Fruit fly (Drosophila melanogaster) whole organism, embryonic: ENCODE measurements around the gene fzo.

ENCODE experiments used
- Atf6 ChIP-seq: fragments of 200-800 bp; sonication (Bioruptor generic); IDR thresholded peaks from 2 replicates; pipeline ENCODE4 v1.3.6; 2022; ENCODE audit warnings: missing biosample characterization, missing genetic modification characterization
- Blimp-1 ChIP-seq: fragments of 200-800 bp; sonication (Bioruptor generic); optimal IDR thresholded peaks from 3 replicates; lab custom pipeline; 2018; ENCODE audit warnings: missing biosample characterization, missing genetic modification characterization, mild to moderate bottlenecking, moderate library complexity, missing genetic modification reagents
- CG10147 ChIP-seq: fragments of 200-800 bp; sonication (Bioruptor generic); optimal IDR thresholded peaks from 2 replicates; lab custom pipeline; 2019; ENCODE audit warnings: missing biosample characterization, mild to moderate bottlenecking, missing genetic modification characterization, moderate library complexity
- CG10654 ChIP-seq: fragments of 200-800 bp; sonication (Bioruptor generic); optimal IDR thresholded peaks from 2 replicates; lab custom pipeline; 2016; ENCODE audit warnings: missing biosample characterization, missing genetic modification characterization
- CG12744 ChIP-seq: fragments of 200-800 bp; sonication (Bioruptor generic); optimal IDR thresholded peaks from 2 replicates; lab custom pipeline; 2016; ENCODE audit warnings: missing biosample characterization, missing genetic modification characterization
- CG15514 ChIP-seq: fragments of 200-800 bp; sonication (Bioruptor generic); optimal IDR thresholded peaks from 3 replicates; lab custom pipeline; 2017; ENCODE audit warnings: missing biosample characterization, missing genetic modification characterization, mild to moderate bottlenecking, moderate library complexity, missing genetic modification reagents
- CG16815 ChIP-seq: fragments of 200-800 bp; sonication (Bioruptor generic); optimal IDR thresholded peaks from 3 replicates; lab custom pipeline; 2017; ENCODE audit warnings: missing biosample characterization, mild to moderate bottlenecking, missing genetic modification characterization
- CG17186 ChIP-seq: fragments of 200-800 bp; sonication (Bioruptor generic); optimal IDR thresholded peaks from 3 replicates; lab custom pipeline; 2017; ENCODE audit warnings: missing biosample characterization, missing genetic modification reagents, missing genetic modification characterization
- CG17612 ChIP-seq: fragments of 200-800 bp; sonication (Bioruptor generic); IDR thresholded peaks from 2 replicates; pipeline ENCODE4 v1.3.6; 2022; ENCODE audit warnings: missing biosample characterization, missing genetic modification characterization
- CG2678 ChIP-seq: fragments of 200-800 bp; sonication (Bioruptor generic); optimal IDR thresholded peaks from 3 replicates; lab custom pipeline; 2019; ENCODE audit warnings: missing biosample characterization, mild to moderate bottlenecking, missing genetic modification characterization, moderate library complexity
- CG30020 ChIP-seq: fragments of 200-800 bp; optimal IDR thresholded peaks from 2 replicates; lab custom pipeline; 2019; ENCODE audit warnings: missing biosample characterization, mild to moderate bottlenecking, missing genetic modification characterization, moderate library complexity
- CG3995 ChIP-seq: fragments of 200-800 bp; sonication (Bioruptor generic); optimal IDR thresholded peaks from 3 replicates; lab custom pipeline; 2016; ENCODE audit warnings: missing biosample characterization, missing genetic modification characterization
- CG4360 ChIP-seq: fragments of 200-800 bp; sonication (Bioruptor generic); IDR thresholded peaks from 2 replicates; pipeline ENCODE4 v1.3.6; 2022; ENCODE audit warnings: missing biosample characterization, missing genetic modification characterization
- CG4617 ChIP-seq: fragments of 200-800 bp; sonication (Bioruptor generic); optimal IDR thresholded peaks from 3 replicates; lab custom pipeline; 2016; ENCODE audit warnings: missing biosample characterization, missing genetic modification characterization, borderline replicate concordance
- CG8290 ChIP-seq, 3 experiments: fragments of 200-800 bp; sonication (Bioruptor generic); optimal IDR thresholded peaks; 2 replicates each; lab custom pipeline; 2016 to 2019; ENCODE audit warnings: missing biosample characterization in 3 of 3, missing genetic modification characterization in 3 of 3, mild to moderate bottlenecking in 2 of 3, moderate library complexity in 1 of 3
- CG9932 ChIP-seq: fragments of 200-800 bp; sonication (Bioruptor generic); IDR thresholded peaks from 2 replicates; pipeline ENCODE4 v1.3.6; 2022; ENCODE audit warnings: missing biosample characterization, missing genetic modification characterization
- ERR ChIP-seq: fragments of 200-800 bp; sonication (Bioruptor generic); optimal IDR thresholded peaks from 2 replicates; lab custom pipeline; 2016; ENCODE audit warnings: missing biosample characterization, missing genetic modification characterization
- Fer1 ChIP-seq: fragments of 200-800 bp; sonication (Bioruptor generic); optimal IDR thresholded peaks from 2 replicates; lab custom pipeline; 2017; ENCODE audit warnings: missing biosample characterization, mild to moderate bottlenecking, missing genetic modification characterization
- Gug ChIP-seq: fragments of 200-800 bp; sonication (Bioruptor generic); IDR thresholded peaks from 4 replicates; pipeline ENCODE4 v1.3.6; 2022; ENCODE audit warnings: missing biosample characterization, missing genetic modification characterization
- Hmx ChIP-seq: fragments of 200-800 bp; sonication (Bioruptor generic); optimal IDR thresholded peaks from 2 replicates; lab custom pipeline; 2016; ENCODE audit warnings: missing biosample characterization, missing genetic modification characterization
- Meics ChIP-seq: fragments of 200-800 bp; sonication (Bioruptor generic); optimal IDR thresholded peaks from 2 replicates; lab custom pipeline; 2017; ENCODE audit warnings: missing biosample characterization, mild to moderate bottlenecking, missing genetic modification characterization
- Mes4 ChIP-seq: fragments of 200-800 bp; sonication (Bioruptor generic); optimal IDR thresholded peaks from 2 replicates; lab custom pipeline; 2016; ENCODE audit warnings: missing biosample characterization, missing genetic modification characterization
- Mrtf ChIP-seq: fragments of 200-800 bp; sonication (Bioruptor generic); IDR thresholded peaks from 3 replicates; pipeline ENCODE4 v1.3.6; 2022; ENCODE audit warnings: missing biosample characterization, missing genetic modification characterization
- NC2α ChIP-seq: fragments of 200-800 bp; sonication (Bioruptor generic); optimal IDR thresholded peaks from 2 replicates; lab custom pipeline; 2016; ENCODE audit warnings: missing biosample characterization, missing genetic modification characterization
- Scr ChIP-seq: fragments of 200-800 bp; sonication (Bioruptor generic); IDR thresholded peaks from 2 replicates; pipeline ENCODE4 v1.3.6; 2022; ENCODE audit warnings: missing biosample characterization, missing genetic modification characterization; ENCODE audit not compliant: partially characterized antibody
- Ssrp ChIP-seq: fragments of 200-800 bp; sonication (Bioruptor generic); optimal IDR thresholded peaks from 2 replicates; lab custom pipeline; 2018; ENCODE audit warnings: missing biosample characterization, mild to moderate bottlenecking, missing genetic modification characterization, moderate library complexity
- Stat92E ChIP-seq, 3 experiments: fragments of >200 bp in 2 of 3; fragments of 200-800 bp in 1 of 3; sonication (Bioruptor generic) in 1 of 3; optimal IDR thresholded peaks; 2 replicates each; lab custom pipeline; 2017 to 2019; ENCODE audit warnings: missing biosample characterization in 3 of 3, missing genetic modification characterization in 3 of 3, mild to moderate bottlenecking in 1 of 3, moderate library complexity in 1 of 3
- Tbp ChIP-seq: fragments of >200 bp; optimal IDR thresholded peaks from 2 replicates; lab custom pipeline; 2018; ENCODE audit warnings: missing biosample characterization, missing genetic modification characterization
- Xbp1 ChIP-seq: fragments of 200-800 bp; sonication (Bioruptor generic); optimal IDR thresholded peaks from 3 replicates; lab custom pipeline; 2016; ENCODE audit warnings: missing biosample characterization, mild to moderate bottlenecking, missing genetic modification characterization
- ato ChIP-seq: fragments of 200-800 bp; sonication (Bioruptor generic); IDR thresholded peaks from 2 replicates; pipeline ENCODE4 v1.3.6; 2022; ENCODE audit warnings: missing biosample characterization, missing genetic modification characterization; ENCODE audit not compliant: partially characterized antibody
- bcd ChIP-seq: fragments of 200-800 bp; sonication (Bioruptor generic); optimal IDR thresholded peaks from 2 replicates; lab custom pipeline; 2017; ENCODE audit warnings: missing biosample characterization, mild to moderate bottlenecking, missing genetic modification characterization
- cato ChIP-seq: fragments of 200-800 bp; sonication (Bioruptor generic); optimal IDR thresholded peaks from 2 replicates; lab custom pipeline; 2016; ENCODE audit warnings: missing biosample characterization, missing genetic modification characterization, borderline replicate concordance
- crol ChIP-seq: fragments of 200-800 bp; sonication (Bioruptor generic); IDR thresholded peaks from 2 replicates; pipeline ENCODE4 v1.3.6; 2022; ENCODE audit warnings: missing biosample characterization, missing genetic modification characterization
- dati ChIP-seq: fragments of 200-800 bp; sonication (Bioruptor generic); IDR thresholded peaks from 2 replicates; pipeline ENCODE4 v1.3.6; 2022; ENCODE audit warnings: missing biosample characterization, missing genetic modification characterization
- ems ChIP-seq: fragments of 200-800 bp; sonication (Bioruptor generic); optimal IDR thresholded peaks from 3 replicates; lab custom pipeline; 2016; ENCODE audit warnings: missing biosample characterization, missing genetic modification characterization
- gcm2 ChIP-seq: fragments of 200-800 bp; sonication (Bioruptor generic); optimal IDR thresholded peaks from 2 replicates; lab custom pipeline; 2016; ENCODE audit warnings: missing biosample characterization, missing genetic modification characterization
- grau ChIP-seq: fragments of 200-800 bp; optimal IDR thresholded peaks from 3 replicates; lab custom pipeline; 2019; ENCODE audit warnings: missing biosample characterization, mild to moderate bottlenecking, missing genetic modification characterization, moderate library complexity
- gsb-n ChIP-seq: fragments of 200-800 bp; sonication (Bioruptor generic); optimal IDR thresholded peaks from 3 replicates; lab custom pipeline; 2018; ENCODE audit warnings: missing biosample characterization, mild to moderate bottlenecking, missing genetic modification characterization
- hkb ChIP-seq, 2 experiments: fragments of 200-800 bp in 1 of 2; fragments of >200 bp in 1 of 2; sonication (Bioruptor generic) in 1 of 2; IDR thresholded peaks in 1 of 2; optimal IDR thresholded peaks in 1 of 2; 2 replicates each; pipeline versions ENCODE4 v1.3.6 to Lab custom; 2017 to 2022; ENCODE audit warnings: missing biosample characterization in 1 of 2, missing genetic modification characterization in 1 of 2
- jing ChIP-seq: fragments of 200-800 bp; sonication (Bioruptor generic); optimal IDR thresholded peaks from 2 replicates; lab custom pipeline; 2018; ENCODE audit warnings: missing biosample characterization, mild to moderate bottlenecking, missing genetic modification characterization
- knrl ChIP-seq: fragments of 200-800 bp; sonication (Bioruptor generic); IDR thresholded peaks from 3 replicates; pipeline ENCODE4 v1.3.6; 2022; ENCODE audit warnings: missing biosample characterization, missing genetic modification characterization; ENCODE audit not compliant: partially characterized antibody
- org-1 ChIP-seq: fragments of 200-800 bp; sonication (Bioruptor generic); optimal IDR thresholded peaks from 2 replicates; lab custom pipeline; 2017; ENCODE audit warnings: missing biosample characterization, missing genetic modification characterization
- ro ChIP-seq: fragments of 200-800 bp; sonication (Bioruptor generic); IDR thresholded peaks from 2 replicates; pipeline ENCODE4 v1.3.6; 2022; ENCODE audit warnings: missing biosample characterization, missing genetic modification characterization
- row ChIP-seq: fragments of 200-800 bp; sonication (Bioruptor generic); IDR thresholded peaks from 3 replicates; pipeline ENCODE4 v1.3.6; 2022; ENCODE audit warnings: missing biosample characterization, missing genetic modification characterization
- schlank ChIP-seq: fragments of 200-800 bp; sonication (Bioruptor generic); optimal IDR thresholded peaks from 2 replicates; lab custom pipeline; 2018; ENCODE audit warnings: missing biosample characterization, mild to moderate bottlenecking, missing genetic modification characterization
- scrt ChIP-seq: fragments of 200-800 bp; sonication (Bioruptor generic); optimal IDR thresholded peaks from 2 replicates; lab custom pipeline; 2018; ENCODE audit warnings: missing biosample characterization, mild to moderate bottlenecking, missing genetic modification characterization, moderate library complexity
- sens-2 ChIP-seq: fragments of 200-800 bp; sonication (Bioruptor generic); IDR thresholded peaks from 2 replicates; pipeline ENCODE4 v1.3.6; 2022; ENCODE audit warnings: missing biosample characterization, missing genetic modification characterization
- tup ChIP-seq: fragments of 200-800 bp; sonication (Bioruptor generic); optimal IDR thresholded peaks from 2 replicates; lab custom pipeline; 2016; ENCODE audit warnings: missing biosample characterization, mild to moderate bottlenecking, missing genetic modification characterization, moderate library complexity
- unpg ChIP-seq: fragments of 200-800 bp; sonication (Bioruptor generic); optimal IDR thresholded peaks from 3 replicates; lab custom pipeline; 2018; ENCODE audit warnings: missing biosample characterization, mild to moderate bottlenecking, missing genetic modification characterization, moderate library complexity

The fzo gene

dm6 chr3R:23211745-23212254 lies 8.0 kb upstream of the fzo start (continued):
- TF ChIP-seq org-1 = peak; percentile 26
- peak; percentile 65 for TF ChIP-seq scrt (GFP tag; lab: Kevin White, UChicago)
- TF ChIP-seq CG2678 (tag; lab: Kevin White, UChicago) = peak; percentile 81
- no peak for TF ChIP-seq CG3995 (GFP tag; lab: Kevin White, UChicago)
- no peak for TF ChIP-seq Gug (GFP tag; lab: Robert Waterston, UW)
- TF ChIP-seq Tbp (GFP tag; lab: Kevin White, UChicago) = no peak
- no peak for TF ChIP-seq sens-2 (GFP tag; lab: Robert Waterston, UW)
- TF ChIP-seq dati (GFP tag; lab: Robert Waterston, UW) = no peak
- TF ChIP-seq knrl (GFP tag; lab: Robert Waterston, UW) = no peak
- peak; percentile 19 for TF ChIP-seq CG16815 (GFP tag; lab: Kevin White, UChicago)
- TF ChIP-seq Ssrp (tag; lab: Kevin White, UChicago) = no peak
- peak; percentile 38 for TF ChIP-seq CG8290 (GFP tag; optimal IDR thresholded peaks at IDR 0.05; lab: Kevin White, UChicago)
- TF ChIP-seq CG8290 (tag; optimal IDR thresholded peaks at IDR 0.05; lab: Kevin White, UChicago) = no peak
- TF ChIP-seq ro (GFP tag; lab: Robert Waterston, UW) = no peak
- no peak for TF ChIP-seq Stat92E (GFP tag; optimal IDR thresholded peaks at IDR 0.05; lab: Kevin White, UChicago)
- no peak for TF ChIP-seq ems (GFP tag; lab: Kevin White, UChicago)
- TF ChIP-seq schlank = peak; percentile 10
- peak; percentile 60 for TF ChIP-seq Blimp-1 (GFP tag; lab: Kevin White, UChicago)
- TF ChIP-seq Mes4 (GFP tag; lab: Kevin White, UChicago) = no peak
- TF ChIP-seq CG17612 (GFP tag; lab: Robert Waterston, UW) = no peak
- no peak for TF ChIP-seq CG17186 (GFP tag; lab: Kevin White, UChicago)
- no peak for TF ChIP-seq CG4617 (GFP tag; lab: Kevin White, UChicago)
- TF ChIP-seq cato (GFP tag; lab: Kevin White, UChicago) = no peak
- TF ChIP-seq CG9932 = peak; percentile 59
- no peak for TF ChIP-seq CG12744 (GFP tag; lab: Kevin White, UChicago)
- no peak for TF ChIP-seq gcm2
- TF ChIP-seq bcd (GFP tag; lab: Kevin White, UChicago) = peak; percentile 47
- peak; percentile 66 for TF ChIP-seq unpg
- no peak for TF ChIP-seq CG30020 (tag; lab: Kevin White, UChicago)
- no peak for TF ChIP-seq CG10654 (GFP tag; lab: Kevin White, UChicago)
- TF ChIP-seq jing = no peak
- TF ChIP-seq hkb (optimal IDR thresholded peaks at IDR 0.05; lab: Kevin White, UChicago) = no peak
- peak; percentile 37; the same call in 1 of the 2 replicates for TF ChIP-seq hkb (GFP tag; IDR thresholded peaks at IDR 0.05; lab: Robert Waterston, UW)
- no peak for TF ChIP-seq tup
- TF ChIP-seq Fer1 (GFP tag; lab: Kevin White, UChicago) = peak; percentile 78
- peak; percentile 96 for TF ChIP-seq grau (tag; lab: Kevin White, UChicago)
- peak; percentile 76 for TF ChIP-seq row (GFP tag; lab: Robert Waterston, UW)
- TF ChIP-seq Meics (GFP tag; lab: Kevin White, UChicago) = peak; percentile 76
- TF ChIP-seq CG10147 (GFP tag; lab: Kevin White, UChicago) = peak; percentile 61
- peak; percentile 21; the same call in 1 of the 2 replicates for TF ChIP-seq CG4360 (GFP tag; lab: Robert Waterston, UW)
- TF ChIP-seq CG15514 (GFP tag; lab: Kevin White, UChicago) = peak; percentile 43
- TF ChIP-seq Hmx (GFP tag; lab: Kevin White, UChicago) = no peak
- TF ChIP-seq gsb-n (tag; lab: Kevin White, UChicago) = peak; percentile 21
- no peak for TF ChIP-seq Scr (GFP tag; lab: Robert Waterston, UW)
- no peak for TF ChIP-seq NC2α (GFP tag; lab: Kevin White, UChicago)
- no peak for TF ChIP-seq crol (GFP tag; lab: Robert Waterston, UW)
- no peak for TF ChIP-seq ato
- TF ChIP-seq Mrtf (GFP tag; lab: Robert Waterston, UW) = 0 out of 3 replicates have a peak, but pooled peaks have one; percentile 8
- peak; percentile 41 for TF ChIP-seq Xbp1 (GFP tag; lab: Kevin White, UChicago)
- peak; percentile 45; the same call in 1 of the 2 replicates for TF ChIP-seq Atf6 (GFP tag; lab: Robert Waterston, UW)
- TF ChIP-seq ERR = no peak
